Fruit fly (Drosophila melanogaster) whole organism, embryonic: Measurements from ENCODE around the gene CG1307.

Source experiments
- Blimp-1 ChIP-seq: fragments of 200-800 bp; sonication (Bioruptor generic); optimal IDR thresholded peaks from 3 replicates; lab custom pipeline; 2018; ENCODE audit warnings: missing biosample characterization, missing genetic modification characterization, mild to moderate bottlenecking, moderate library complexity, missing genetic modification reagents
- CG10321 ChIP-seq: fragments of 200-800 bp; sonication (Bioruptor generic); IDR thresholded peaks from 2 replicates; pipeline ENCODE4 v1.3.6; 2022; ENCODE audit warnings: missing biosample characterization, missing genetic modification characterization
- CG12744 ChIP-seq: fragments of 200-800 bp; sonication (Bioruptor generic); optimal IDR thresholded peaks from 2 replicates; lab custom pipeline; 2016; ENCODE audit warnings: missing biosample characterization, missing genetic modification characterization
- CG13296 ChIP-seq: fragments of 200-800 bp; sonication (Bioruptor generic); optimal IDR thresholded peaks from 3 replicates; lab custom pipeline; 2018; ENCODE audit warnings: missing biosample characterization, mild to moderate bottlenecking, missing genetic modification characterization
- CG13424 ChIP-seq: fragments of 200-800 bp; sonication (Bioruptor generic); optimal IDR thresholded peaks from 2 replicates; lab custom pipeline; 2019; ENCODE audit warnings: missing biosample characterization, mild to moderate bottlenecking, missing genetic modification characterization, moderate library complexity
- CG13775 ChIP-seq: fragments of 200-800 bp; sonication (Bioruptor generic); optimal IDR thresholded peaks from 3 replicates; lab custom pipeline; 2017; ENCODE audit warnings: missing biosample characterization, mild to moderate bottlenecking, missing genetic modification characterization
- CG1603 ChIP-seq: fragments of 200-800 bp; sonication (Bioruptor generic); optimal IDR thresholded peaks from 2 replicates; lab custom pipeline; 2019; ENCODE audit warnings: missing biosample characterization, mild to moderate bottlenecking, missing genetic modification characterization, moderate library complexity
- CG16813 ChIP-seq: fragments of 200-800 bp; sonication (Bioruptor generic); IDR thresholded peaks from 3 replicates; pipeline ENCODE4 v1.3.6; 2022; ENCODE audit warnings: missing biosample characterization, missing genetic modification characterization; ENCODE audit not compliant: partially characterized antibody
- CG18011 ChIP-seq: fragments of 200-800 bp; sonication (Bioruptor generic); optimal IDR thresholded peaks from 2 replicates; lab custom pipeline; 2017; ENCODE audit warnings: missing biosample characterization, missing genetic modification characterization, mild to moderate bottlenecking, moderate library complexity, missing genotype
- CG18764 ChIP-seq: fragments of 200-800 bp; sonication (Bioruptor generic); optimal IDR thresholded peaks from 3 replicates; lab custom pipeline; 2016; ENCODE audit warnings: missing biosample characterization, missing genetic modification characterization
- CG2199 ChIP-seq: fragments of 200-800 bp; sonication (Bioruptor generic); IDR thresholded peaks from 3 replicates; pipeline ENCODE4 v1.3.6; 2022; ENCODE audit warnings: missing biosample characterization, missing genetic modification characterization
- CG2875 ChIP-seq: fragments of 200-800 bp; sonication (Bioruptor generic); optimal IDR thresholded peaks from 2 replicates; lab custom pipeline; 2017; ENCODE audit warnings: missing biosample characterization, mild to moderate bottlenecking, missing genetic modification characterization, missing genetic modification reagents
- CG2889 ChIP-seq: fragments of 200-800 bp; sonication (Bioruptor generic); IDR thresholded peaks from 3 replicates; pipeline ENCODE4 v1.3.6; 2022; ENCODE audit warnings: missing biosample characterization, missing genetic modification characterization
- CG7963 ChIP-seq: fragments of 200-800 bp; sonication (Bioruptor generic); IDR thresholded peaks from 3 replicates; pipeline ENCODE4 v1.3.6; 2022; ENCODE audit warnings: missing biosample characterization, missing genetic modification characterization; ENCODE audit not compliant: partially characterized antibody
- CTCF ChIP-seq: fragments of 200-800 bp; sonication (Bioruptor generic); optimal IDR thresholded peaks from 2 replicates; lab custom pipeline; 2017; ENCODE audit warnings: missing biosample characterization, mild to moderate bottlenecking, missing genetic modification characterization, moderate library complexity
- D19B ChIP-seq: fragments of 200-800 bp; sonication (Bioruptor generic); optimal IDR thresholded peaks from 2 replicates; lab custom pipeline; 2017; ENCODE audit warnings: missing biosample characterization, mild to moderate bottlenecking, missing genetic modification characterization
- Dll ChIP-seq: fragments of 200-800 bp; sonication (Bioruptor generic); IDR thresholded peaks from 4 replicates; pipeline ENCODE4 v1.3.6; 2022; ENCODE audit warnings: missing biosample characterization, missing genetic modification characterization; ENCODE audit not compliant: partially characterized antibody
- Lhr ChIP-seq: fragments of 200-800 bp; sonication (Bioruptor generic); optimal IDR thresholded peaks from 3 replicates; lab custom pipeline; 2017; ENCODE audit warnings: mild to moderate bottlenecking, missing biosample characterization, missing genetic modification reagents, missing genetic modification characterization
- MBD-R2 ChIP-seq: fragments of 200-800 bp; sonication (Bioruptor generic); IDR thresholded peaks from 2 replicates; pipeline ENCODE4 v1.3.6; 2022; ENCODE audit warnings: missing biosample characterization, missing genetic modification characterization
- Myb ChIP-seq: fragments of 200-800 bp; sonication (Bioruptor generic); optimal IDR thresholded peaks from 2 replicates; lab custom pipeline; 2016; ENCODE audit warnings: missing biosample characterization, missing genetic modification characterization
- NC2β ChIP-seq: fragments of 200-800 bp; sonication (Bioruptor generic); optimal IDR thresholded peaks from 2 replicates; lab custom pipeline; 2016; ENCODE audit warnings: missing biosample characterization, missing genetic modification characterization
- Opbp ChIP-seq: fragments of 200-800 bp; sonication (Bioruptor generic); IDR thresholded peaks from 3 replicates; pipeline ENCODE4 v1.3.6; 2022; ENCODE audit warnings: missing biosample characterization, missing genetic modification characterization; ENCODE audit not compliant: partially characterized antibody
- Rfx ChIP-seq: fragments of 200-800 bp; sonication (Bioruptor generic); IDR thresholded peaks from 2 replicates; pipeline ENCODE4 v1.3.6; 2022; ENCODE audit warnings: missing biosample characterization, missing genetic modification characterization
- Usf ChIP-seq: fragments of 200-800 bp; sonication (Bioruptor generic); optimal IDR thresholded peaks from 2 replicates; lab custom pipeline; 2017; ENCODE audit warnings: missing genotype, missing biosample characterization, missing genetic modification characterization
- amos ChIP-seq: fragments of 200-800 bp; sonication (Bioruptor generic); IDR thresholded peaks from 2 replicates; pipeline ENCODE4 v1.3.6; 2022; ENCODE audit warnings: missing biosample characterization, missing genetic modification characterization; ENCODE audit not compliant: partially characterized antibody
- dm ChIP-seq: fragments of 200-800 bp; sonication (Bioruptor generic); optimal IDR thresholded peaks from 3 replicates; lab custom pipeline; 2016; ENCODE audit warnings: missing biosample characterization, missing genetic modification characterization
- fru ChIP-seq: fragments of >200 bp; optimal IDR thresholded peaks from 2 replicates; lab custom pipeline; 2017
- gfzf ChIP-seq: fragments of 200-800 bp; sonication (Bioruptor generic); optimal IDR thresholded peaks from 2 replicates; lab custom pipeline; 2016; ENCODE audit warnings: missing biosample characterization, mild to moderate bottlenecking, missing genetic modification characterization, moderate library complexity
- her ChIP-seq: fragments of 200-800 bp; sonication (Bioruptor generic); optimal IDR thresholded peaks from 2 replicates; lab custom pipeline; 2016; ENCODE audit warnings: missing biosample characterization, missing genetic modification characterization
- insv ChIP-seq, 2 experiments: fragments of 200-800 bp; sonication (Bioruptor generic); optimal IDR thresholded peaks; 3 replicates each; lab custom pipeline; 2016 to 2018; ENCODE audit warnings: missing biosample characterization in 2 of 2, missing genetic modification characterization in 2 of 2
- kni ChIP-seq: fragments of 200-800 bp; sonication (Bioruptor generic); optimal IDR thresholded peaks from 3 replicates; lab custom pipeline; 2017; ENCODE audit warnings: mild to moderate bottlenecking, missing biosample characterization, missing genetic modification reagents, missing genetic modification characterization
- knrl ChIP-seq: fragments of 200-800 bp; sonication (Bioruptor generic); IDR thresholded peaks from 3 replicates; pipeline ENCODE4 v1.3.6; 2022; ENCODE audit warnings: missing biosample characterization, missing genetic modification characterization; ENCODE audit not compliant: partially characterized antibody
- lilli ChIP-seq: fragments of 200-800 bp; sonication (Bioruptor generic); optimal IDR thresholded peaks from 3 replicates; lab custom pipeline; 2016; ENCODE audit warnings: missing biosample characterization, missing genetic modification characterization
- maf-S ChIP-seq: fragments of 200-800 bp; sonication (Bioruptor generic); optimal IDR thresholded peaks from 2 replicates; lab custom pipeline; 2016; ENCODE audit warnings: missing biosample characterization, missing genetic modification characterization
- pita ChIP-seq: fragments of 200-800 bp; sonication (Bioruptor generic); optimal IDR thresholded peaks from 2 replicates; lab custom pipeline; 2017; ENCODE audit warnings: missing biosample characterization, mild to moderate bottlenecking, missing genetic modification characterization
- sr ChIP-seq: fragments of 200-800 bp; sonication (Bioruptor generic); IDR thresholded peaks from 3 replicates; pipeline ENCODE4 v1.3.6; 2022; ENCODE audit warnings: missing biosample characterization, missing genetic modification characterization
- ssp ChIP-seq: fragments of 200-800 bp; sonication (Bioruptor generic); IDR thresholded peaks from 2 replicates; pipeline ENCODE4 v1.3.6; 2022; ENCODE audit warnings: missing biosample characterization, missing genetic modification characterization
- stwl ChIP-seq: fragments of 200-800 bp; sonication (Bioruptor generic); optimal IDR thresholded peaks from 3 replicates; lab custom pipeline; 2018; ENCODE audit warnings: missing biosample characterization, mild to moderate bottlenecking, missing genetic modification characterization, moderate library complexity
- zen ChIP-seq: fragments of 200-800 bp; sonication (Bioruptor generic); optimal IDR thresholded peaks from 3 replicates; lab custom pipeline; 2018; ENCODE audit warnings: missing biosample characterization, mild to moderate bottlenecking, missing genetic modification characterization, moderate library complexity
- zfh1 ChIP-seq: fragments of 200-800 bp; sonication (Bioruptor generic); IDR thresholded peaks from 3 replicates; pipeline ENCODE4 v1.3.6; 2022; ENCODE audit warnings: missing biosample characterization, missing genetic modification characterization

The CG1307 gene

DNA sequence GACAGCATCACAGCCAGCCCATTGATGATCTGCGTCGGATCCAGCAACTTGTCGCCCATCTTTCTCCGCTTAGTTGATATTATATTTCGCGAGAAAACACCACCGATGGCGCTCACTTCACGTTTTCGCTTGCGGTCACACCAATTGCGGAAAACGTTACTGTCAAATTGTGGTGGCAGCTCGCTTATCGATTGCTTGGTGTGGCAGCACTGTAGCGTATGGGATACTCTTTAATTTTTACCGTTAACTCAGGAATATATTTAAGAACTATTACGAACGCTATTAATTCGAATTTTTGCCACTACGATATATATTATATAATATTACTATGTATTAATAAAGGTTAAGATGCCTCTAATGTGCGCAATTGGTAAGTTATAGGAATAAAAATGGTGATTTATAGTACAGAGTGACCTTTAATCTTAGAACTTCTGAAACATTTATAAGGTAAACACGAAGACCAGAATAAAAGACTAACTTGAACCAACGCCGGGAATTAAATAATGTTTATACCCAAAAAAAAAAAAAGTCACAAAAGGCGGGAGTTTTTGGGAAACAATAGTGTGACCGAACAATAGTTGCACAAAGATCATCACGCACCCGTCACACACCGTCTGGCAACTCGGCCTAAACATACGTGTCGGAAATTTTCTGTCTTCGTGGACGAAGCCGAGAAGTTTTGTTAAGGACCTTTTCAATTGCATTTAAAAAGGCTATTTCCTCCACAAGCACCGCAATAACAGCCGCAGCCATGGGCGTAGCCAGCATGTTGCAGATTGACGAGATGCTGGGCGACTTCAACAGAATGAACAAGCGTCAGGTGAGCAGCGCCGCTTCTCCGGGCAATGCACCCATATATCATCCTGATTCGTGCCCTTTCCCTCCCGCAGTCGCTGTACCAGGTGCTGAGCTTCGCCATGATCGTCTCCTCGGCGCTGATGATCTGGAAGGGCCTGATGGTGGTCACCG, at the start of gene CG1307, which contains the start of gene twr (continued):
- TF ChIP-seq CG10321 (GFP tag; lab: Robert Waterston, UW) (0 out of 2 replicates have a peak, but pooled peaks have one; percentile 11), D19B (GFP tag; lab: Kevin White, UChicago) (peak; percentile 26), kni (no peak), maf-S (no peak), Myb (GFP tag; lab: Kevin White, UChicago) (peak; percentile 81), lilli (GFP tag; lab: Kevin White, UChicago) (no peak), ssp (peak; percentile 51; the same call in 1 of the 2 replicates), Blimp-1 (GFP tag; lab: Kevin White, UChicago) (no peak), Opbp (peak; percentile 41; the same call in 2 of the 3 replicates), CG12744 (GFP tag; lab: Kevin White, UChicago) (no peak), dm (GFP tag; lab: Kevin White, UChicago) (peak; percentile 50), Dll (GFP tag; lab: Robert Waterston, UW) (0 out of 4 replicates have a peak, but pooled peaks have one; percentile 25), CG18764 (GFP tag; lab: Kevin White, UChicago) (peak; percentile 23), CG13775 (peak; percentile 68), CG2889 (GFP tag; lab: Robert Waterston, UW) (0 out of 3 replicates have a peak, but pooled peaks have one; percentile 32), Usf (GFP tag; lab: Kevin White, UChicago) (no peak), CG13296 (GFP tag; lab: Kevin White, UChicago) (peak; percentile 9), sr (no peak), Rfx (GFP tag; lab: Robert Waterston, UW) (peak; percentile 61), zen (tag; lab: Kevin White, UChicago) (peak; percentile 6)

- TF ChIP-seq CG7963 (GFP tag; lab: Robert Waterston, UW) (no peak), stwl (tag; lab: Kevin White, UChicago) (peak; percentile 92), gfzf (GFP tag; lab: Kevin White, UChicago) (peak; percentile 6), CG16813 (GFP tag; lab: Robert Waterston, UW) (peak; percentile 21; the same call in 1 of the 3 replicates), pita (GFP tag; lab: Kevin White, UChicago) (peak; percentile 74), amos (GFP tag; lab: Robert Waterston, UW) (peak; percentile 50), CG2199 (GFP tag; lab: Robert Waterston, UW) (peak; percentile 89; the same call in 2 of the 3 replicates), insv (GFP tag; optimal IDR thresholded peaks at IDR 0.05; lab: Kevin White, UChicago) (peak in 1 of 2 experiments; percentile 5), CG18011 (GFP tag; lab: Kevin White, UChicago) (peak; percentile 86), zfh1 (no peak), Lhr (GFP tag; lab: Kevin White, UChicago) (peak; percentile 15), her (GFP tag; lab: Kevin White, UChicago) (no peak), fru (no peak), MBD-R2 (GFP tag; lab: Robert Waterston, UW) (no peak), CTCF (peak; percentile 82), knrl (GFP tag; lab: Robert Waterston, UW) (peak; percentile 40), CG1603 (peak; percentile 23), Myb (GFP tag; lab: Kevin White, UChicago) (peak; percentile 15), CG13424 (tag; lab: Kevin White, UChicago) (no peak), CG2875 (GFP tag; lab: Kevin White, UChicago) (no peak), NC2β (GFP tag; lab: Kevin White, UChicago) (no peak)
Measured at dm6 chr3R:6706327-6706726, 49.1 kb upstream of the CG1307 start.
